Worm (Caenorhabditis elegans): ENCODE measurements around the gene ocam-1.
A peak's percentile ranks its signal among the peaks of the same experiment; 100 is the strongest.

ce11 chrV:14136152-14136551, 31.4 kb downstream of the ocam-1 start:
- no peak for TF ChIP-seq zag-1 (tag; optimal IDR thresholded peaks at IDR 0.05)
- peak in 1 of 2 experiments; percentile 73 for TF ChIP-seq egl-27 (tag; optimal IDR thresholded peaks at IDR 0.05)
- TF ChIP-seq snpc-4 (tag; optimal IDR thresholded peaks at IDR 0.05) = peak; percentile 48
- TF ChIP-seq lin-39 (tag; optimal IDR thresholded peaks at IDR 0.05) = no peak
- TF ChIP-seq fkh-10 (GFP tag; optimal IDR thresholded peaks at IDR 0.05) = no peak
- no peak for TF ChIP-seq nhr-12 (tag; optimal IDR thresholded peaks at IDR 0.05)
- no peak for TF ChIP-seq sox-4 (tag; optimal IDR thresholded peaks at IDR 0.05)
- TF ChIP-seq ama-1 (optimal IDR thresholded peaks at IDR 0.05) = peak; percentile 24
- TF ChIP-seq ceh-82 (tag; optimal IDR thresholded peaks at IDR 0.05) = peak; percentile 49 to 68 (median 50)
- TF ChIP-seq skn-1 (tag; optimal IDR thresholded peaks at IDR 0.05) = peak; percentile 70
- TF ChIP-seq alr-1 (tag; optimal IDR thresholded peaks at IDR 0.05; ENCODE audit: borderline replicate concordance) = no peak
- peak; percentile 80 for TF ChIP-seq fos-1 (tag; optimal IDR thresholded peaks at IDR 0.05)
